Fruit fly (Drosophila melanogaster) Kc167 (cell line): Measurements from ENCODE around the gene CG14237.

Experiments
- Myc ChIP-seq: fragments of >200 bp; optimal IDR thresholded peaks from 2 replicates; lab custom pipeline; 2017; ENCODE audit warnings: missing external identifiers
- Sin3A ChIP-seq: fragments of >200 bp; optimal IDR thresholded peaks from 2 replicates; lab custom pipeline; 2018; ENCODE audit warnings: missing external identifiers
- h ChIP-seq: fragments of >200 bp; optimal IDR thresholded peaks from 3 replicates; lab custom pipeline; 2018; ENCODE audit warnings: missing external identifiers
- insv ChIP-seq: fragments of >200 bp; optimal IDR thresholded peaks from 3 replicates; lab custom pipeline; 2018; ENCODE audit warnings: missing external identifiers
- psq ChIP-seq: fragments of >200 bp; optimal IDR thresholded peaks from 2 replicates; lab custom pipeline; 2017; ENCODE audit warnings: missing external identifiers
- ttk ChIP-seq: sonication (Bioruptor generic); optimal IDR thresholded peaks from 2 replicates; lab custom pipeline; 2017; ENCODE audit warnings: missing external identifiers

The CG14237 gene

dm6 chr3R:26456577-26456976 lies at the start of gene CG14237:
CG14237 (plus strand) TSS chr3R:26456877.
- TF ChIP-seq ttk (no peak), Myc (lab: Kevin White, UChicago) (no peak), Sin3A (lab: Kevin White, UChicago) (no peak), h (no peak), insv (lab: Kevin White, UChicago) (no peak), psq (lab: Kevin White, UChicago) (no peak)

- TF ChIP-seq psq (lab: Kevin White, UChicago) (no peak), insv (lab: Kevin White, UChicago) (no peak), ttk (no peak), Myc (lab: Kevin White, UChicago) (no peak), Sin3A (lab: Kevin White, UChicago) (no peak), h (no peak)
Measured at dm6 chr3R:26409780-26410179, 46.9 kb upstream of the CG14237 start.

dm6 chr3R:26413788-26414187 lies 42.9 kb upstream of the CG14237 start, which contains the start of gene Ald2:
Ald2 (plus strand) TSS chr3R:26414088.
- TF ChIP-seq ttk (no peak), psq (lab: Kevin White, UChicago) (no peak), h (no peak), Sin3A (lab: Kevin White, UChicago) (no peak), insv (lab: Kevin White, UChicago) (no peak), Myc (lab: Kevin White, UChicago) (no peak)

dm6 chr3R:26425005-26425404 lies 31.7 kb upstream of the CG14237 start, which contains the start of gene CG6503:
CG6503 (minus strand) TSS chr3R:26425105.
- TF ChIP-seq psq (lab: Kevin White, UChicago) = no peak
- no peak for TF ChIP-seq h
- TF ChIP-seq Myc (lab: Kevin White, UChicago) = no peak
- no peak for TF ChIP-seq insv (lab: Kevin White, UChicago)
- TF ChIP-seq ttk = no peak
- no peak for TF ChIP-seq Sin3A (lab: Kevin White, UChicago)

- no peak for TF ChIP-seq Sin3A (lab: Kevin White, UChicago)
- no peak for TF ChIP-seq psq (lab: Kevin White, UChicago)
- no peak for TF ChIP-seq h
- no peak for TF ChIP-seq Myc (lab: Kevin White, UChicago)
- no peak for TF ChIP-seq insv (lab: Kevin White, UChicago)
- no peak for TF ChIP-seq ttk
Measured at dm6 chr3R:26425681-26426080, 31.0 kb upstream of the CG14237 start, which contains the start of gene CG34291. CG34291 (minus strand) TSS chr3R:26425781.

dm6 chr3R:26428220-26428619 lies 28.5 kb upstream of the CG14237 start:
- no peak for TF ChIP-seq insv (lab: Kevin White, UChicago)
- TF ChIP-seq h = no peak
- no peak for TF ChIP-seq Sin3A (lab: Kevin White, UChicago)

dm6 chr3R:26429619-26430018 lies 27.1 kb upstream of the CG14237 start:
- TF ChIP-seq h = no peak
- TF ChIP-seq Sin3A (lab: Kevin White, UChicago) = no peak
- TF ChIP-seq psq (lab: Kevin White, UChicago) = no peak
- no peak for TF ChIP-seq ttk

- no peak for TF ChIP-seq h
- TF ChIP-seq insv (lab: Kevin White, UChicago) = no peak
- no peak for TF ChIP-seq ttk
- TF ChIP-seq psq (lab: Kevin White, UChicago) = no peak
- TF ChIP-seq Myc (lab: Kevin White, UChicago) = no peak
- TF ChIP-seq Sin3A (lab: Kevin White, UChicago) = no peak
Measured at dm6 chr3R:26432526-26432925, 24.2 kb upstream of the CG14237 start.

dm6 chr3R:26432978-26433377 lies 23.7 kb upstream of the CG14237 start:
- TF ChIP-seq Myc (lab: Kevin White, UChicago) = no peak
- no peak for TF ChIP-seq ttk
- TF ChIP-seq h = no peak
- no peak for TF ChIP-seq psq (lab: Kevin White, UChicago)
- no peak for TF ChIP-seq Sin3A (lab: Kevin White, UChicago)
- TF ChIP-seq insv (lab: Kevin White, UChicago) = no peak

dm6 chr3R:26433743-26434142 lies 22.9 kb upstream of the CG14237 start:
- TF ChIP-seq ttk = no peak
- TF ChIP-seq Sin3A (lab: Kevin White, UChicago) = no peak
- no peak for TF ChIP-seq Myc (lab: Kevin White, UChicago)
- TF ChIP-seq psq (lab: Kevin White, UChicago) = no peak
- no peak for TF ChIP-seq h
- TF ChIP-seq insv (lab: Kevin White, UChicago) = no peak

dm6 chr3R:26436001-26436400 lies 20.7 kb upstream of the CG14237 start:
- no peak for TF ChIP-seq psq (lab: Kevin White, UChicago)
- no peak for TF ChIP-seq insv (lab: Kevin White, UChicago)
- TF ChIP-seq ttk = no peak
- no peak for TF ChIP-seq h
- no peak for TF ChIP-seq Sin3A (lab: Kevin White, UChicago)
- no peak for TF ChIP-seq Myc (lab: Kevin White, UChicago)

- no peak for TF ChIP-seq psq (lab: Kevin White, UChicago)
- no peak for TF ChIP-seq ttk
- no peak for TF ChIP-seq insv (lab: Kevin White, UChicago)
- no peak for TF ChIP-seq Myc (lab: Kevin White, UChicago)
- TF ChIP-seq h = no peak
- TF ChIP-seq Sin3A (lab: Kevin White, UChicago) = no peak
Measured at dm6 chr3R:26436540-26436939, 20.1 kb upstream of the CG14237 start.
